Fruit fly (Drosophila melanogaster) whole organism, wandering third instar larva: ENCODE results near the gene CG14731.
A peak's percentile ranks its signal among the peaks of the same experiment; 100 is the strongest.

Experiments
- Abd-B ChIP-seq: fragments of >200 bp; optimal IDR thresholded peaks from 2 replicates; lab custom pipeline; 2017; ENCODE audit warnings: missing biosample characterization, missing genetic modification characterization
- CG9705 ChIP-seq: fragments of 200-800 bp; sonication (Bioruptor generic); optimal IDR thresholded peaks from 2 replicates; lab custom pipeline; 2018; ENCODE audit warnings: missing biosample characterization, mild to moderate bottlenecking, missing genetic modification characterization
- CrebA ChIP-seq: fragments of 200-800 bp; sonication (Bioruptor generic); optimal IDR thresholded peaks from 2 replicates; lab custom pipeline; 2016; ENCODE audit warnings: missing biosample characterization, mild to moderate bottlenecking, missing genetic modification characterization, borderline replicate concordance
- Dfd ChIP-seq: fragments of >200 bp; optimal IDR thresholded peaks from 2 replicates; lab custom pipeline; 2017; ENCODE audit warnings: missing biosample characterization, missing genetic modification characterization
- Dif ChIP-seq: fragments of 200-275, 200-300 bp; sonication (Bioruptor generic); optimal IDR thresholded peaks from 2 replicates; lab custom pipeline; 2018; ENCODE audit warnings: missing biosample characterization, missing genetic modification characterization; ENCODE audit not compliant: partially characterized antibody
- GATAd ChIP-seq: sonication (Bioruptor generic); optimal IDR thresholded peaks from 2 replicates; lab custom pipeline; 2016; ENCODE audit warnings: missing biosample characterization, missing genetic modification characterization
- HLH106 ChIP-seq: fragments of 200-800 bp; optimal IDR thresholded peaks from 3 replicates; lab custom pipeline; 2019; ENCODE audit warnings: missing biosample characterization, mild to moderate bottlenecking, missing genetic modification characterization, moderate library complexity
- Hnf4 ChIP-seq: fragments of 200-800 bp; sonication (Bioruptor generic); optimal IDR thresholded peaks from 2 replicates; lab custom pipeline; 2016; ENCODE audit warnings: missing biosample characterization, mild to moderate bottlenecking, missing genetic modification characterization
- Hr78 ChIP-seq: fragments of >200 bp; optimal IDR thresholded peaks from 2 replicates; lab custom pipeline; 2017; ENCODE audit warnings: missing biosample characterization, missing genetic modification characterization
- Hr83 ChIP-seq: fragments of 200-300 bp; sonication (Bioruptor generic); optimal IDR thresholded peaks from 2 replicates; lab custom pipeline; 2016; ENCODE audit warnings: missing biosample characterization, mild to moderate bottlenecking, missing genetic modification characterization, moderate library complexity; ENCODE audit not compliant: poor library complexity, severe bottlenecking
- Jra ChIP-seq: sonication (Bioruptor generic); optimal IDR thresholded peaks from 2 replicates; lab custom pipeline; 2016; ENCODE audit warnings: missing biosample characterization, missing genetic modification characterization
- Mio ChIP-seq: sonication (Bioruptor generic); optimal IDR thresholded peaks from 2 replicates; lab custom pipeline; 2016; ENCODE audit warnings: missing biosample characterization, missing genetic modification characterization
- Myc ChIP-seq: fragments of >200 bp; optimal IDR thresholded peaks from 2 replicates; lab custom pipeline; 2017
- N ChIP-seq: fragments of >200 bp; optimal IDR thresholded peaks from 2 replicates; lab custom pipeline; 2018; ENCODE audit warnings: missing biosample characterization, missing external identifiers, missing genetic modification characterization
- OdsH ChIP-seq: fragments of 200-800 bp; sonication (Bioruptor generic); optimal IDR thresholded peaks from 2 replicates; lab custom pipeline; 2016; ENCODE audit warnings: missing biosample characterization, mild to moderate bottlenecking, missing genetic modification characterization
- Rel ChIP-seq, 2 experiments: fragments of 200-800 bp; sonication (Bioruptor generic) in 1 of 2; optimal IDR thresholded peaks; 2 replicates in 1 of 2; 3 replicates in 1 of 2; lab custom pipeline; 2016 to 2019; ENCODE audit warnings: mild to moderate bottlenecking in 2 of 2, missing biosample characterization in 2 of 2, missing genetic modification characterization in 2 of 2, moderate library complexity in 1 of 2
- Sp1 ChIP-seq: fragments of 200-800 bp; sonication (Bioruptor generic); optimal IDR thresholded peaks from 3 replicates; lab custom pipeline; 2019; ENCODE audit warnings: missing biosample characterization, mild to moderate bottlenecking, missing genetic modification characterization, moderate library complexity
- Vsx2 ChIP-seq: fragments of 200-300, 225-300 bp; sonication (Bioruptor generic); optimal IDR thresholded peaks from 2 replicates; lab custom pipeline; 2018; ENCODE audit warnings: missing biosample characterization, missing genetic modification characterization; ENCODE audit not compliant: partially characterized antibody
- br ChIP-seq: fragments of 200-800 bp; sonication (Bioruptor generic); optimal IDR thresholded peaks from 2 replicates; lab custom pipeline; 2016; ENCODE audit warnings: missing biosample characterization, missing genetic modification characterization
- brk ChIP-seq: fragments of 200-800 bp; sonication (Bioruptor generic); optimal IDR thresholded peaks from 2 replicates; lab custom pipeline; 2016; ENCODE audit warnings: missing biosample characterization, mild to moderate bottlenecking, missing genetic modification characterization
- dl ChIP-seq, 2 experiments: fragments of 175-275, 200-275 bp in 1 of 2; fragments of 200-275 bp in 1 of 2; sonication (Bioruptor generic); optimal IDR thresholded peaks; lab custom pipeline; 2018; ENCODE audit warnings: mild to moderate bottlenecking in 2 of 2, missing biosample characterization in 2 of 2, missing genetic modification characterization in 2 of 2, moderate library complexity in 2 of 2; ENCODE audit not compliant: partially characterized antibody in 2 of 2, insufficient read depth in 1 of 2
- dmrt93B ChIP-seq: fragments of 200-800 bp; sonication (Bioruptor generic); optimal IDR thresholded peaks from 2 replicates; lab custom pipeline; 2018; ENCODE audit warnings: missing biosample characterization, mild to moderate bottlenecking, missing genetic modification characterization
- dsf ChIP-seq: sonication (Bioruptor generic); optimal IDR thresholded peaks from 2 replicates; lab custom pipeline; 2016; ENCODE audit warnings: missing biosample characterization, missing genetic modification characterization, borderline replicate concordance
- ey ChIP-seq: fragments of 200-800 bp; sonication (Bioruptor generic); optimal IDR thresholded peaks from 2 replicates; lab custom pipeline; 2016; ENCODE audit warnings: missing biosample characterization, missing genetic modification characterization
- foxo ChIP-seq, 2 experiments: fragments of 200-800 bp; sonication (Bioruptor generic); optimal IDR thresholded peaks; 2 replicates in 1 of 2; 3 replicates in 1 of 2; lab custom pipeline; 2016 to 2017; ENCODE audit warnings: missing biosample characterization in 2 of 2, missing genetic modification characterization in 2 of 2
- fru ChIP-seq: fragments of 200-800 bp; sonication (Bioruptor generic); optimal IDR thresholded peaks from 3 replicates; lab custom pipeline; 2016; ENCODE audit warnings: missing biosample characterization, mild to moderate bottlenecking, missing genetic modification characterization
- h ChIP-seq: fragments of 200-800 bp; sonication (Bioruptor generic); optimal IDR thresholded peaks from 3 replicates; lab custom pipeline; 2016; ENCODE audit warnings: missing biosample characterization, mild to moderate bottlenecking, missing genetic modification characterization
- jim ChIP-seq: fragments of 175-275, 200-325 bp; sonication (Bioruptor generic); optimal IDR thresholded peaks from 2 replicates; lab custom pipeline; 2016; ENCODE audit warnings: missing biosample characterization, mild to moderate bottlenecking, missing genetic modification characterization
- pan ChIP-seq: fragments of >200 bp; optimal IDR thresholded peaks from 2 replicates; lab custom pipeline; 2017
- psq ChIP-seq: fragments of 200-800 bp; sonication (Bioruptor generic); optimal IDR thresholded peaks from 3 replicates; lab custom pipeline; 2017; ENCODE audit warnings: missing biosample characterization, mild to moderate bottlenecking, missing genetic modification characterization, moderate library complexity
- rgr ChIP-seq: fragments of 200-800 bp; sonication (Bioruptor generic); optimal IDR thresholded peaks from 3 replicates; lab custom pipeline; 2016; ENCODE audit warnings: missing biosample characterization, mild to moderate bottlenecking, missing genetic modification characterization
- sv ChIP-seq: fragments of 200-800 bp; sonication (Bioruptor generic); optimal IDR thresholded peaks from 3 replicates; lab custom pipeline; 2016; ENCODE audit warnings: missing biosample characterization, missing genetic modification characterization
- tai ChIP-seq: sonication (Bioruptor generic); optimal IDR thresholded peaks from 2 replicates; lab custom pipeline; 2016; ENCODE audit warnings: missing biosample characterization, missing genetic modification characterization
- usp ChIP-seq: fragments of >200 bp; optimal IDR thresholded peaks from 2 replicates; lab custom pipeline; 2017; ENCODE audit warnings: missing biosample characterization, missing genetic modification characterization
- woc ChIP-seq: sonication (Bioruptor generic); optimal IDR thresholded peaks from 2 replicates; lab custom pipeline; 2016; ENCODE audit warnings: missing biosample characterization, mild to moderate bottlenecking, missing genetic modification characterization

Gene CG14731

dm6 chr3R:11945450-11946317, 14.6 kb downstream of the CG14731 start:
- TF ChIP-seq HLH106 (tag; lab: Kevin White, UChicago) (no peak), Hnf4 (GFP tag; lab: Kevin White, UChicago) (no peak), jim (GFP tag; lab: Kevin White, UChicago) (no peak), dsf (GFP tag; lab: Kevin White, UChicago) (no peak), dmrt93B (GFP tag; lab: Kevin White, UChicago) (no peak), sv (no peak), Dfd (no peak), GATAd (GFP tag; lab: Kevin White, UChicago) (no peak), Hr83 (GFP tag; lab: Kevin White, UChicago) (no peak), CrebA (GFP tag; lab: Kevin White, UChicago) (no peak)

- TF ChIP-seq foxo (GFP tag; optimal IDR thresholded peaks at IDR 0.05; lab: Kevin White, UChicago) = peak in 1 of 2 experiments; percentile 75
- no peak for TF ChIP-seq GATAd (GFP tag; lab: Kevin White, UChicago)
- no peak for TF ChIP-seq N (GFP tag; lab: Kevin White, UChicago)
- no peak for TF ChIP-seq Mio (GFP tag; lab: Kevin White, UChicago)
- TF ChIP-seq h = peak; percentile 67
- no peak for TF ChIP-seq dsf (GFP tag; lab: Kevin White, UChicago)
- peak; percentile 49 for TF ChIP-seq Hnf4 (GFP tag; lab: Kevin White, UChicago)
- TF ChIP-seq brk (GFP tag; lab: Kevin White, UChicago) = no peak
- TF ChIP-seq ey (GFP tag; lab: Kevin White, UChicago) = peak; percentile 74
- TF ChIP-seq dl (GFP tag; optimal IDR thresholded peaks at IDR 0.05; lab: Kevin White, UChicago; ENCODE audit: insufficient read depth in 1 of 2, partially characterized antibody in 2 of 2) = no peak
- TF ChIP-seq sv = no peak
- no peak for TF ChIP-seq CrebA (GFP tag; lab: Kevin White, UChicago)
- no peak for TF ChIP-seq pan (lab: Kevin White, UChicago)
- TF ChIP-seq fru (GFP tag; lab: Kevin White, UChicago) = peak; percentile 71
- peak; percentile 72 for TF ChIP-seq HLH106 (tag; lab: Kevin White, UChicago)
- TF ChIP-seq rgr = peak; percentile 65
- TF ChIP-seq dmrt93B (GFP tag; lab: Kevin White, UChicago) = peak; percentile 52
- TF ChIP-seq OdsH (GFP tag; lab: Kevin White, UChicago) = peak; percentile 55
- no peak for TF ChIP-seq Hr83 (GFP tag; lab: Kevin White, UChicago)
- peak; percentile 4 for TF ChIP-seq CG9705 (GFP tag; lab: Kevin White, UChicago)
- TF ChIP-seq usp = no peak
- TF ChIP-seq Sp1 (GFP tag; lab: Kevin White, UChicago) = peak; percentile 45
- no peak for TF ChIP-seq Hr78 (GFP tag; lab: Kevin White, UChicago)
- peak; percentile 47 for TF ChIP-seq woc (GFP tag; lab: Kevin White, UChicago)
- peak; percentile 68 for TF ChIP-seq psq (GFP tag; lab: Kevin White, UChicago)
- TF ChIP-seq tai (GFP tag; lab: Kevin White, UChicago) = no peak
- no peak for TF ChIP-seq jim (GFP tag; lab: Kevin White, UChicago)
- no peak for TF ChIP-seq Myc (lab: Kevin White, UChicago)
- TF ChIP-seq Rel (GFP tag; optimal IDR thresholded peaks at IDR 0.05; lab: Kevin White, UChicago) = no peak
- no peak for TF ChIP-seq Rel (tag; optimal IDR thresholded peaks at IDR 0.05; lab: Kevin White, UChicago)
- TF ChIP-seq br (GFP tag; lab: Kevin White, UChicago) = peak; percentile 53
- no peak for TF ChIP-seq Dif (GFP tag; lab: Kevin White, UChicago)
- TF ChIP-seq Vsx2 (GFP tag; lab: Kevin White, UChicago) = no peak
- TF ChIP-seq Abd-B (GFP tag; lab: Kevin White, UChicago) = no peak
- TF ChIP-seq Jra (GFP tag; lab: Kevin White, UChicago) = no peak
- TF ChIP-seq Dfd = no peak
These were observed 16.2 kb downstream of the CG14731 start for dm6 chr3R:11947079-11947869.
